Worm (Caenorhabditis elegans): ENCODE results near the gene fbxb-84.

The fbxb-84 gene

DNA sequence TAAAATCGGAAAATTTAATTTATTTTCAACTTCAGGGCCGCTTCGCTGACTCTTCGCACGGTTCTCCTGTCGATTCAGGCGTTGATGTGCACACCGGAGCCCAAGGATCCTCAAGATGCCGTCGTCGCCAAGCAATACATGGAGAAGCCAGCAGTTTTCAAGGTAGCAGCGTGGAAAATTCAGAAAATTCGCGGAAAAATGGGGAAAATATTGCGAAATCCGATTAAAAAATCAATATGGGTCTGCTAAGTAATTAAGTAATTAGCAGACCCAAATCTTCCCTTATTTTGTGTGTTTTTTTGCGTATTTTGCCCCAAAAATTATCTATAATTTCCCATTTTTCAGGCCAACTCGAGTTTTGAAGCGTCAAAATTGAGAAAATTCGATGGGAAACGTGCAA, 43.0 kb upstream of the fbxb-84 start:
- TF ChIP-seq nhr-237 (tag; optimal IDR thresholded peaks at IDR 0.05) (no peak), aha-1 (tag) (peak; percentile 79)

DNA sequence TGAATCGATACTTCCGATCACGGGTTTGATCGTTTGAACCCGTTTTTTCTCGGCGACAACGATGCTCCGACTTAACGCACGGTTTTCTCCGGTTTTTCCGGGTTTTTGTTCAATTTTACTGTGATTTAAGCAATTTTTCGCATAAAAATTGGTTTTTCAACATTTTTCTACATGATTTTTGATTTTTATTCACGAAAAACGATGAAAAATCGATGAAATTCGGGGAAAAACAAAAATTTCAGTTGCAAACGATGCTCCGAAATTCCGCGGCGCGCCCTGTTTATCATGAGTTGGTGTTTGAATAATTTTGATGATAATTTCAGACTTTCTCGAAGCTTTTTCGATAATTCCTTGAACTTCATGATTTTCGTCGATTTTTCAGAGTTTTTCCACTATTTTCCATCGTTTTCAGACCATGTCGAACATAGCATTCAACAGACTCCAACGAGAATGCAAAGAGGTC, 42.2 kb upstream of the fbxb-84 start, which contains the start of gene ubc-20:
ubc-20 (plus strand) TSS at position 413 of the 463 bp plus-strand sequence.
- TF ChIP-seq unc-130 (GFP tag; optimal IDR thresholded peaks at IDR 0.05) = no peak
- TF ChIP-seq mes-2 (tag; optimal IDR thresholded peaks at IDR 0.05; ENCODE audit: poor library complexity, severe bottlenecking) = no peak
- TF ChIP-seq Y48G9A.11 (GFP tag; IDR thresholded peaks at IDR 0.05) = peak; percentile 95
- no peak for TF ChIP-seq ces-1 (GFP tag; optimal IDR thresholded peaks at IDR 0.05)
- no peak for TF ChIP-seq ceh-62 (tag; optimal IDR thresholded peaks at IDR 0.05)
- TF ChIP-seq mxl-3 (GFP tag; optimal IDR thresholded peaks at IDR 0.05) = no peak
- TF ChIP-seq zfp-2 (tag; optimal IDR thresholded peaks at IDR 0.05) = no peak
- no peak for TF ChIP-seq daf-16 (GFP tag; optimal IDR thresholded peaks at IDR 0.05)
- TF ChIP-seq daf-16 (tag; optimal IDR thresholded peaks at IDR 0.05) = peak; percentile 11
- no peak for TF ChIP-seq lir-3 (tag; optimal IDR thresholded peaks at IDR 0.05)
- TF ChIP-seq zfp-3 (GFP tag; conservative IDR thresholded peaks at IDR 0.05) = no peak
- peak in 1 of 2 experiments; percentile 26 for TF ChIP-seq lsy-2 (tag; optimal IDR thresholded peaks at IDR 0.05)
- no peak for TF ChIP-seq daf-19 (GFP tag; conservative IDR thresholded peaks at IDR 0.05)
- no peak for TF ChIP-seq arid-1 (GFP tag; conservative IDR thresholded peaks at IDR 0.05)
- no peak for TF ChIP-seq tra-1 (GFP tag; IDR thresholded peaks at IDR 0.05)
- TF ChIP-seq zip-11 (GFP tag; IDR thresholded peaks at IDR 0.05) = no peak
- no peak for TF ChIP-seq ceh-82 (tag; optimal IDR thresholded peaks at IDR 0.05)
- no peak for TF ChIP-seq lim-7 (GFP tag; IDR thresholded peaks at IDR 0.05)
- TF ChIP-seq mdt-29 (GFP tag; IDR thresholded peaks at IDR 0.05) = no peak
- no peak for TF ChIP-seq ztf-7 (tag; optimal IDR thresholded peaks at IDR 0.05)
- TF ChIP-seq nhr-11 (tag; optimal IDR thresholded peaks at IDR 0.05) = no peak
- no peak for TF ChIP-seq pqm-1 (tag; optimal IDR thresholded peaks at IDR 0.05)
- no peak for TF ChIP-seq ctbp-1 (GFP tag; IDR thresholded peaks at IDR 0.05)
- TF ChIP-seq dpl-1 (GFP tag; optimal IDR thresholded peaks at IDR 0.05) = peak; percentile 15
- no peak for TF ChIP-seq nhr-6 (tag; optimal IDR thresholded peaks at IDR 0.05)
- no peak for TF ChIP-seq F37D6.2 (tag; optimal IDR thresholded peaks at IDR 0.05)
- peak; percentile 98 for TF ChIP-seq T20F7.1 (GFP tag; optimal IDR thresholded peaks at IDR 0.05)
- no peak for TF ChIP-seq vab-7 (GFP tag; IDR thresholded peaks at IDR 0.05)
- TF ChIP-seq ZK337.2 (GFP tag; IDR thresholded peaks at IDR 0.05) = no peak
- no peak for TF ChIP-seq dmd-9 (GFP tag; IDR thresholded peaks at IDR 0.05)
- TF ChIP-seq set-16 (GFP tag; IDR thresholded peaks at IDR 0.05) = no peak
- no peak for TF ChIP-seq F26F4.8 (GFP tag; conservative IDR thresholded peaks at IDR 0.05)
- no peak for TF ChIP-seq zag-1 (tag; optimal IDR thresholded peaks at IDR 0.05)
- TF ChIP-seq rbr-2 (tag; optimal IDR thresholded peaks at IDR 0.05) = no peak
- TF ChIP-seq hmg-1.1 (GFP tag; IDR thresholded peaks at IDR 0.05) = no peak
- no peak for TF ChIP-seq Y5F2A.4 (GFP tag; optimal IDR thresholded peaks at IDR 0.05)
- TF ChIP-seq F44E2.7 (GFP tag; IDR thresholded peaks at IDR 0.05) = no peak
- TF ChIP-seq R02D3.7 (tag; optimal IDR thresholded peaks at IDR 0.05) = no peak
- no peak for TF ChIP-seq nhr-28 (tag; optimal IDR thresholded peaks at IDR 0.05)
- TF ChIP-seq attf-4 (tag; optimal IDR thresholded peaks at IDR 0.05) = no peak
- no peak for TF ChIP-seq snpc-1.2 (GFP tag; IDR thresholded peaks at IDR 0.05)
- TF ChIP-seq hlh-30 (tag; optimal IDR thresholded peaks at IDR 0.05; ENCODE audit: insufficient read depth) = peak; percentile 62
- no peak for TF ChIP-seq dmd-8 (GFP tag; IDR thresholded peaks at IDR 0.05)
- TF ChIP-seq nhr-102 (tag; optimal IDR thresholded peaks at IDR 0.05) = no peak
- TF ChIP-seq mxl-2 (GFP tag; conservative IDR thresholded peaks at IDR 0.05) = no peak
- TF ChIP-seq cey-2 (tag; optimal IDR thresholded peaks at IDR 0.05; ENCODE audit: borderline replicate concordance, insufficient read depth) = no peak
- no peak for TF ChIP-seq unc-39 (tag; optimal IDR thresholded peaks at IDR 0.05)
- no peak for TF ChIP-seq F49E8.2 (tag; optimal IDR thresholded peaks at IDR 0.05; ENCODE audit: borderline replicate concordance)
- no peak for TF ChIP-seq aly-2 (tag; optimal IDR thresholded peaks at IDR 0.05)
